Worm (Caenorhabditis elegans): ENCODE data around the gene Y47C4A.1.

DNA sequence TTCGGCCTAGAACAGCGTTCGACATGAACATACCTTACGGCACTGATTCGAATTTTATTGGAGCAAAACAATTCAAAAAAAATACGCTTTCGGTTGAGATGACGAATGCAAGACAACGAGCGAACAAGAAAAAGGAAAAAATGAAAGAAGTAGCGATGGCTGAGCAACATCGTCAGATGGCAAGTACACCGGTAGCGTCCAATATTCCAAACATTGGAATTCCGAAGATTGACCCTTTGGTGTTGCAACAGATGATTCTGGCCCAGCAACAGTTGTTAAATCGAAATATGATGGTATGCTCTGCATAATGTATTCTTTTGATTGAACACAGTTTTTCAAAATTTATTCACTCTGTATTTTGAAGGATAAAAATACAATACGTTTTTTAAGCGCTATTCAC lies 46.6 kb upstream of the Y47C4A.1 start:
- TF ChIP-seq F13C5.2 (tag; optimal IDR thresholded peaks at IDR 0.05): no peak
- TF ChIP-seq ama-1 (optimal IDR thresholded peaks at IDR 0.05): no peak
- TF ChIP-seq ceh-36 (tag; optimal IDR thresholded peaks at IDR 0.05): no peak
- TF ChIP-seq aly-1 (tag; optimal IDR thresholded peaks at IDR 0.05): no peak
- TF ChIP-seq flt-1 (GFP tag; IDR thresholded peaks at IDR 0.05): no peak
- TF ChIP-seq pes-1 (GFP tag; IDR thresholded peaks at IDR 0.05): no peak
- TF ChIP-seq B0310.2 (tag; optimal IDR thresholded peaks at IDR 0.05): no peak
- no peak for TF ChIP-seq tbx-37 (GFP tag; conservative IDR thresholded peaks at IDR 0.05)
- TF ChIP-seq ets-7 (tag; optimal IDR thresholded peaks at IDR 0.05): no peak
- TF ChIP-seq tbx-11 (GFP tag; IDR thresholded peaks at IDR 0.05): no peak
- no peak for TF ChIP-seq hmbx-1 (tag; optimal IDR thresholded peaks at IDR 0.05)
- TF ChIP-seq scrt-1 (GFP tag; IDR thresholded peaks at IDR 0.05): no peak
